Fruit fly (Drosophila melanogaster) whole organism, embryonic: ENCODE measurements around the gene CG17839.
A peak's percentile ranks its signal among the peaks of the same experiment; 100 is the strongest.

Source experiments
- CG10462 ChIP-seq: fragments of 200-800 bp; sonication (Bioruptor generic); optimal IDR thresholded peaks from 2 replicates; lab custom pipeline; 2016; ENCODE audit warnings: missing biosample characterization, missing genetic modification characterization
- CG10565 ChIP-seq: fragments of 200-800 bp; sonication (Bioruptor generic); optimal IDR thresholded peaks from 3 replicates; lab custom pipeline; 2016; ENCODE audit warnings: missing biosample characterization, mild to moderate bottlenecking, missing genetic modification characterization
- CG12391 ChIP-seq: fragments of 200-800 bp; sonication (Bioruptor generic); optimal IDR thresholded peaks from 3 replicates; lab custom pipeline; 2018; ENCODE audit warnings: missing biosample characterization, mild to moderate bottlenecking, missing genetic modification characterization, moderate library complexity
- CG13624 ChIP-seq: fragments of 200-800 bp; sonication (Bioruptor generic); optimal IDR thresholded peaks from 2 replicates; lab custom pipeline; 2016; ENCODE audit warnings: missing biosample characterization, missing genetic modification characterization
- CG14050 ChIP-seq: fragments of 200-800 bp; sonication (Bioruptor generic); IDR thresholded peaks from 3 replicates; pipeline ENCODE4 v1.3.6; 2022; ENCODE audit warnings: missing biosample characterization, missing genetic modification characterization
- CG14965 ChIP-seq: fragments of 200-800 bp; sonication (Bioruptor generic); optimal IDR thresholded peaks from 2 replicates; lab custom pipeline; 2016; ENCODE audit warnings: missing biosample characterization, missing genetic modification characterization, borderline replicate concordance
- CG15269 ChIP-seq: fragments of 200-800 bp; sonication (Bioruptor generic); optimal IDR thresholded peaks from 2 replicates; lab custom pipeline; 2018; ENCODE audit warnings: missing biosample characterization, mild to moderate bottlenecking, missing genetic modification characterization, moderate library complexity
- CG16863 ChIP-seq: fragments of 200-800 bp; sonication (Bioruptor generic); optimal IDR thresholded peaks from 3 replicates; lab custom pipeline; 2016; ENCODE audit warnings: missing biosample characterization, missing genetic modification characterization
- CG17612 ChIP-seq: fragments of 200-800 bp; sonication (Bioruptor generic); IDR thresholded peaks from 2 replicates; pipeline ENCODE4 v1.3.6; 2022; ENCODE audit warnings: missing biosample characterization, missing genetic modification characterization
- CG17829 ChIP-seq: fragments of 200-800 bp; optimal IDR thresholded peaks from 2 replicates; lab custom pipeline; 2019; ENCODE audit warnings: missing biosample characterization, mild to moderate bottlenecking, missing genetic modification characterization, moderate library complexity
- CG2199 ChIP-seq: fragments of 200-800 bp; sonication (Bioruptor generic); IDR thresholded peaks from 3 replicates; pipeline ENCODE4 v1.3.6; 2022; ENCODE audit warnings: missing biosample characterization, missing genetic modification characterization
- CG2678 ChIP-seq: fragments of 200-800 bp; sonication (Bioruptor generic); optimal IDR thresholded peaks from 3 replicates; lab custom pipeline; 2019; ENCODE audit warnings: missing biosample characterization, mild to moderate bottlenecking, missing genetic modification characterization, moderate library complexity
- CG3407 ChIP-seq: fragments of 200-800 bp; sonication (Bioruptor generic); optimal IDR thresholded peaks from 2 replicates; lab custom pipeline; 2018; ENCODE audit warnings: missing biosample characterization, mild to moderate bottlenecking, missing genetic modification characterization
- CG3838 ChIP-seq: fragments of 200-800 bp; sonication (Bioruptor generic); optimal IDR thresholded peaks from 3 replicates; lab custom pipeline; 2016; ENCODE audit warnings: missing biosample characterization, missing genetic modification characterization
- CG43689 ChIP-seq: fragments of 200-800 bp; sonication (Bioruptor generic); IDR thresholded peaks from 2 replicates; pipeline ENCODE4 v1.3.6; 2022; ENCODE audit warnings: missing biosample characterization, missing genetic modification characterization
- CG4404 ChIP-seq: fragments of 200-800 bp; sonication (Bioruptor generic); IDR thresholded peaks from 2 replicates; pipeline ENCODE4 v1.3.6; 2022; ENCODE audit warnings: missing biosample characterization, missing genetic modification characterization
- CG4707 ChIP-seq: fragments of 200-800 bp; sonication (Bioruptor generic); optimal IDR thresholded peaks from 2 replicates; lab custom pipeline; 2018; ENCODE audit warnings: missing biosample characterization, mild to moderate bottlenecking, missing genetic modification characterization, moderate library complexity
- CG6689 ChIP-seq: fragments of 200-800 bp; sonication (Bioruptor generic); IDR thresholded peaks from 2 replicates; pipeline ENCODE4 v1.3.6; 2022; ENCODE audit warnings: missing biosample characterization, missing genetic modification characterization
- CG6854 ChIP-seq: fragments of 200-800 bp; sonication (Bioruptor generic); optimal IDR thresholded peaks from 3 replicates; lab custom pipeline; 2017; ENCODE audit warnings: missing biosample characterization, mild to moderate bottlenecking, missing genetic modification characterization
- CG7786 ChIP-seq: fragments of 200-800 bp; sonication (Bioruptor generic); optimal IDR thresholded peaks from 2 replicates; lab custom pipeline; 2016; ENCODE audit warnings: missing biosample characterization, missing genetic modification characterization
- CG8388 ChIP-seq: fragments of 200-800 bp; sonication (Bioruptor generic); optimal IDR thresholded peaks from 2 replicates; lab custom pipeline; 2019; ENCODE audit warnings: missing biosample characterization, mild to moderate bottlenecking, missing genetic modification characterization, moderate library complexity
- CG9932 ChIP-seq: fragments of 200-800 bp; sonication (Bioruptor generic); IDR thresholded peaks from 2 replicates; pipeline ENCODE4 v1.3.6; 2022; ENCODE audit warnings: missing biosample characterization, missing genetic modification characterization
- Dll ChIP-seq: fragments of 200-800 bp; sonication (Bioruptor generic); IDR thresholded peaks from 4 replicates; pipeline ENCODE4 v1.3.6; 2022; ENCODE audit warnings: missing biosample characterization, missing genetic modification characterization; ENCODE audit not compliant: partially characterized antibody
- Doc2 ChIP-seq: fragments of 200-800 bp; sonication (Bioruptor generic); IDR thresholded peaks from 2 replicates; pipeline ENCODE4 v1.3.6; 2022; ENCODE audit warnings: missing biosample characterization, missing genetic modification characterization
- E2f1 ChIP-seq: fragments of 200-800 bp; sonication (Bioruptor generic); IDR thresholded peaks from 2 replicates; pipeline ENCODE4 v1.3.6; 2022; ENCODE audit warnings: missing biosample characterization, missing genetic modification characterization
- HLH3B ChIP-seq: fragments of 200-800 bp; sonication (Bioruptor generic); IDR thresholded peaks from 2 replicates; pipeline ENCODE4 v1.3.6; 2022; ENCODE audit warnings: missing biosample characterization, missing genetic modification characterization
- Jarid2 ChIP-seq: fragments of 200-800 bp; sonication (Bioruptor generic); optimal IDR thresholded peaks from 3 replicates; lab custom pipeline; 2017; ENCODE audit warnings: mild to moderate bottlenecking, missing biosample characterization, missing genetic modification reagents, missing genetic modification characterization
- NC2β ChIP-seq: fragments of 200-800 bp; sonication (Bioruptor generic); optimal IDR thresholded peaks from 2 replicates; lab custom pipeline; 2016; ENCODE audit warnings: missing biosample characterization, missing genetic modification characterization
- Nf-YB ChIP-seq: fragments of 200-800 bp; sonication (Bioruptor generic); optimal IDR thresholded peaks from 3 replicates; lab custom pipeline; 2019; ENCODE audit warnings: missing biosample characterization, mild to moderate bottlenecking, missing genetic modification characterization, moderate library complexity
- Ravus ChIP-seq: fragments of 200-800 bp; sonication (Bioruptor generic); IDR thresholded peaks from 2 replicates; pipeline ENCODE4 v1.3.6; 2022; ENCODE audit warnings: missing biosample characterization, missing genetic modification characterization
- Sox100B ChIP-seq: fragments of 200-800 bp; sonication (Bioruptor generic); optimal IDR thresholded peaks from 3 replicates; lab custom pipeline; 2018; ENCODE audit warnings: missing biosample characterization, mild to moderate bottlenecking, missing genetic modification characterization
- Trl ChIP-seq, 3 experiments: fragments of >200 bp in 2 of 3; fragments of 200-800 bp in 1 of 3; sonication (Bioruptor generic) in 1 of 3; optimal IDR thresholded peaks; 2 replicates in 1 of 3; 3 replicates in 2 of 3; lab custom pipeline; 2016 to 2017; ENCODE audit warnings: missing biosample characterization in 1 of 3, missing genetic modification characterization in 1 of 3
- Usf ChIP-seq: fragments of 200-800 bp; sonication (Bioruptor generic); optimal IDR thresholded peaks from 2 replicates; lab custom pipeline; 2017; ENCODE audit warnings: missing genotype, missing biosample characterization, missing genetic modification characterization
- al ChIP-seq: fragments of 200-800 bp; sonication (Bioruptor generic); IDR thresholded peaks from 2 replicates; pipeline ENCODE4 v1.3.6; 2022; ENCODE audit warnings: missing biosample characterization, missing genetic modification characterization
- az2 ChIP-seq: fragments of 200-800 bp; sonication (Bioruptor generic); optimal IDR thresholded peaks from 3 replicates; lab custom pipeline; 2016; ENCODE audit warnings: missing biosample characterization, missing genetic modification characterization
- bsh ChIP-seq, 2 experiments: fragments of 200-800 bp; sonication (Bioruptor generic); optimal IDR thresholded peaks; 2 replicates each; lab custom pipeline; 2017 to 2018; ENCODE audit warnings: mild to moderate bottlenecking in 2 of 2, missing biosample characterization in 2 of 2, missing genetic modification characterization in 2 of 2, moderate library complexity in 1 of 2
- cas ChIP-seq: fragments of 200-800 bp; sonication (Bioruptor generic); IDR thresholded peaks from 2 replicates; pipeline ENCODE4 v1.3.6; 2022; ENCODE audit warnings: missing biosample characterization, missing genetic modification characterization
- ewg ChIP-seq: fragments of 200-800 bp; sonication (Bioruptor generic); optimal IDR thresholded peaks from 3 replicates; lab custom pipeline; 2017; ENCODE audit warnings: mild to moderate bottlenecking, missing biosample characterization, missing genetic modification reagents, missing genetic modification characterization
- gsb-n ChIP-seq: fragments of 200-800 bp; sonication (Bioruptor generic); optimal IDR thresholded peaks from 3 replicates; lab custom pipeline; 2018; ENCODE audit warnings: missing biosample characterization, mild to moderate bottlenecking, missing genetic modification characterization
- maf-S ChIP-seq: fragments of 200-800 bp; sonication (Bioruptor generic); optimal IDR thresholded peaks from 2 replicates; lab custom pipeline; 2016; ENCODE audit warnings: missing biosample characterization, missing genetic modification characterization
- nerfin-2 ChIP-seq: fragments of 200-800 bp; sonication (Bioruptor generic); IDR thresholded peaks from 2 replicates; pipeline ENCODE4 v1.3.6; 2022; ENCODE audit warnings: missing biosample characterization, missing genetic modification characterization; ENCODE audit not compliant: partially characterized antibody
- nom ChIP-seq: fragments of 200-800 bp; sonication (Bioruptor generic); optimal IDR thresholded peaks from 2 replicates; lab custom pipeline; 2017; ENCODE audit warnings: missing biosample characterization, missing genetic modification characterization, mild to moderate bottlenecking, moderate library complexity, missing genetic modification reagents
- rib ChIP-seq: fragments of 200-800 bp; sonication (Bioruptor generic); IDR thresholded peaks from 2 replicates; pipeline ENCODE4 v1.3.6; 2022; ENCODE audit warnings: missing biosample characterization, missing genetic modification characterization
- salm ChIP-seq: fragments of 200-800 bp; sonication (Bioruptor generic); optimal IDR thresholded peaks from 2 replicates; lab custom pipeline; 2018; ENCODE audit warnings: missing biosample characterization, mild to moderate bottlenecking, missing genetic modification characterization
- schlank ChIP-seq: fragments of 200-800 bp; sonication (Bioruptor generic); optimal IDR thresholded peaks from 2 replicates; lab custom pipeline; 2018; ENCODE audit warnings: missing biosample characterization, mild to moderate bottlenecking, missing genetic modification characterization
- sens-2 ChIP-seq: fragments of 200-800 bp; sonication (Bioruptor generic); IDR thresholded peaks from 2 replicates; pipeline ENCODE4 v1.3.6; 2022; ENCODE audit warnings: missing biosample characterization, missing genetic modification characterization
- seq ChIP-seq: fragments of 200-800 bp; sonication (Bioruptor generic); IDR thresholded peaks from 2 replicates; pipeline ENCODE4 v1.3.6; 2022; ENCODE audit warnings: missing biosample characterization, missing genetic modification characterization
- sisA ChIP-seq: fragments of 200-800 bp; sonication (Bioruptor generic); IDR thresholded peaks from 2 replicates; pipeline ENCODE4 v1.3.6; 2022; ENCODE audit warnings: missing biosample characterization, missing genetic modification characterization
- slp2 ChIP-seq: fragments of 200-800 bp; sonication (Bioruptor generic); optimal IDR thresholded peaks from 2 replicates; lab custom pipeline; 2016; ENCODE audit warnings: missing biosample characterization, missing genetic modification characterization
- tin ChIP-seq: fragments of 200-800 bp; sonication (Bioruptor generic); optimal IDR thresholded peaks from 3 replicates; lab custom pipeline; 2016; ENCODE audit warnings: missing biosample characterization, missing genetic modification characterization
- tx ChIP-seq: fragments of 200-800 bp; sonication (Bioruptor generic); optimal IDR thresholded peaks from 2 replicates; lab custom pipeline; 2016; ENCODE audit warnings: missing biosample characterization, missing genetic modification characterization
- wdn ChIP-seq: fragments of 200-800 bp; sonication (Bioruptor generic); IDR thresholded peaks from 2 replicates; pipeline ENCODE4 v1.3.6; 2022; ENCODE audit warnings: missing biosample characterization, missing genetic modification characterization

CG17839 gene

DNA sequence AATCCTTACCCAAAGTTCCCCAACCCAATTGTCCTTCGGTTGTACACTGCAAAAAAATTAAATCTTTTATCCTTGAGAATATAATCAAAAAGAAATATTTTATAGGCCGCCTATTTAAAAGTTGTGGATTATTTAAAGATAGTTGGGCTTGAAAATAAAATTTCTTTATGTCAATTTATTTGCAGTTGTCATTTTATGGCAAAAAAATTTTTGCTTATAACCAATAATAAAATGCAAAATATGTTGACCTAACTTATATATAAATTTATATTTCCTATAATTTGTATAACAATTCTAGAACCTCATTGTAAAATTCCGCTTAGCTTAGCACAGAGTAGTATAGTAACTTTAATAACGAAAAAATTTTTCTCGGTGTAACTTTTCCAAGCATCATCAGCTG is 42.5 kb downstream of the CG17839 start (continued):
- TF ChIP-seq CG9932 (GFP tag; lab: Robert Waterston, UW) (no peak), CG4404 (GFP tag; lab: Robert Waterston, UW) (no peak), bsh (GFP tag; optimal IDR thresholded peaks at IDR 0.05; lab: Kevin White, UChicago) (no peak), slp2 (no peak), CG14965 (no peak), nerfin-2 (no peak), CG14050 (no peak), Jarid2 (GFP tag; lab: Kevin White, UChicago) (no peak), CG3838 (GFP tag; lab: Kevin White, UChicago) (no peak), CG7786 (GFP tag; lab: Kevin White, UChicago) (no peak), HLH3B (GFP tag; lab: Robert Waterston, UW) (no peak), al (no peak), CG10462 (GFP tag; lab: Kevin White, UChicago) (no peak), CG13624 (GFP tag; lab: Kevin White, UChicago) (no peak), CG6854 (GFP tag; lab: Kevin White, UChicago) (no peak), CG6689 (GFP tag; lab: Robert Waterston, UW) (no peak), CG8388 (no peak), schlank (tag; lab: Kevin White, UChicago) (no peak), Doc2 (no peak), Ravus (GFP tag; lab: Robert Waterston, UW) (no peak), Usf (no peak), maf-S (no peak), CG2199 (GFP tag; lab: Robert Waterston, UW) (no peak), wdn (GFP tag; lab: Robert Waterston, UW) (no peak), CG10565 (GFP tag; lab: Kevin White, UChicago) (no peak), Sox100B (GFP tag; lab: Kevin White, UChicago) (peak; percentile 39), CG17829 (tag; lab: Kevin White, UChicago) (no peak), sens-2 (GFP tag; lab: Robert Waterston, UW) (no peak), tin (GFP tag; lab: Kevin White, UChicago) (no peak), CG2678 (tag; lab: Kevin White, UChicago) (peak; percentile 73), az2 (GFP tag; lab: Kevin White, UChicago) (no peak), gsb-n (no peak), Dll (no peak), NC2β (GFP tag; lab: Kevin White, UChicago) (no peak), CG3407 (no peak), tx (GFP tag; lab: Kevin White, UChicago) (no peak), seq (no peak), cas (GFP tag; lab: Robert Waterston, UW) (no peak), CG43689 (no peak), rib (no peak), Nf-YB (GFP tag; lab: Kevin White, UChicago) (no peak), E2f1 (GFP tag; lab: Robert Waterston, UW) (no peak), sisA (GFP tag; lab: Robert Waterston, UW) (no peak), CG4707 (GFP tag; lab: Kevin White, UChicago) (no peak), nom (no peak), CG12391 (no peak), CG17612 (GFP tag; lab: Robert Waterston, UW) (no peak), CG16863 (no peak), Trl (optimal IDR thresholded peaks at IDR 0.05; lab: Kevin White, UChicago) (no peak), Trl (GFP tag; optimal IDR thresholded peaks at IDR 0.05; lab: Kevin White, UChicago) (no peak), CG15269 (tag; lab: Kevin White, UChicago) (peak; percentile 52), ewg (GFP tag; lab: Kevin White, UChicago) (no peak), salm (tag; lab: Kevin White, UChicago) (no peak)
